Worm (Caenorhabditis elegans): ENCODE results near the gene clik-1.

DNA sequence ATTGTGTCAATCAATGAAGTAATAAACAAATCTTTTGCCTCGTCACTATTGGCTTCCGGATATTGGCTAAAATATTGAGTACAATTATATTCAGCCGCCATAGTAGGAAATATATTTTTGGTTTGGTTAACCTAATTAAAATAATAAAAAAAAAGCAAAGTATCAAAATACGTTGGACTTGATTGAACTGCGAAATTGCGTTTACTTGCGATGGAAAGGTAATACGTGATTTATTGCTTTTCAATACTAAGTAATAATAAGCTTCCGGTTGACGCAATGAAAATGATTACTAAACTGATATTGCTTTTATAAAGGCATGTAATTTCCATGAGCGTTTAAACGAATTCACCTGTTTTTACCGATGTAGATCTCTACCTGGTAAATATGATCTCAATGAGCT lies 31.0 kb upstream of the clik-1 start, which contains the start of gene dmsr-9:
- TF ChIP-seq nhr-25 (tag; optimal IDR thresholded peaks at IDR 0.05) (no peak), nhr-237 (tag; optimal IDR thresholded peaks at IDR 0.05) (no peak), ama-1 (optimal IDR thresholded peaks at IDR 0.05) (no peak), aly-2 (tag; optimal IDR thresholded peaks at IDR 0.05) (no peak), elt-3 (tag; optimal IDR thresholded peaks at IDR 0.05) (no peak), nhr-12 (tag; optimal IDR thresholded peaks at IDR 0.05) (no peak), skn-1 (tag; optimal IDR thresholded peaks at IDR 0.05) (no peak), sma-9 (GFP tag; optimal IDR thresholded peaks at IDR 0.05) (no peak), sma-9 (tag; optimal IDR thresholded peaks at IDR 0.05) (no peak)

All from whole organism, L2 larva.